Worm (Caenorhabditis elegans) whole organism, L1 larva: Measurements from ENCODE around the gene ZK930.4.

ENCODE experiments used
- C16A3.4 ChIP-seq: fragments of 150-350 bp; optimal IDR thresholded peaks from 2 replicates; lab custom pipeline; 2014; ENCODE audit warnings: missing biosample characterization, missing genetic modification characterization
- C34B4.2 ChIP-seq: sonication (generic microtip); optimal IDR thresholded peaks from 2 replicates; lab custom pipeline; 2017; ENCODE audit warnings: mild to moderate bottlenecking, missing genetic modification characterization, missing compliant biosample characterization
- F16B12.6 ChIP-seq: fragments of 150-350 bp; optimal IDR thresholded peaks from 2 replicates; lab custom pipeline; 2014; ENCODE audit warnings: missing biosample characterization, missing genetic modification characterization
- Y116A8C.19 ChIP-seq: sonication (generic microtip); optimal IDR thresholded peaks from 2 replicates; lab custom pipeline; 2016; ENCODE audit warnings: missing compliant biosample characterization, missing genetic modification characterization, borderline replicate concordance
- aly-2 ChIP-seq: fragments of 150-350 bp; optimal IDR thresholded peaks from 2 replicates; lab custom pipeline; 2014; ENCODE audit warnings: missing biosample characterization, missing genetic modification characterization
- blmp-1 ChIP-seq: fragments of 150-350 bp; optimal IDR thresholded peaks from 2 replicates; lab custom pipeline; 2014; ENCODE audit warnings: missing biosample characterization, missing genetic modification characterization
- ceh-63 ChIP-seq: fragments of 200-800 bp; sonication (Bioruptor generic); optimal IDR thresholded peaks from 2 replicates; lab custom pipeline; 2018; ENCODE audit warnings: mild to moderate bottlenecking, missing genetic modification characterization, missing compliant biosample characterization
- ceh-8 ChIP-seq: fragments of 200-800 bp; sonication (Bioruptor generic); optimal IDR thresholded peaks from 2 replicates; lab custom pipeline; 2018; ENCODE audit warnings: mild to moderate bottlenecking, missing genetic modification characterization, moderate library complexity, missing compliant biosample characterization
- ceh-90 ChIP-seq: sonication (generic microtip); optimal IDR thresholded peaks from 2 replicates; lab custom pipeline; 2016; ENCODE audit warnings: missing genetic modification characterization, missing compliant biosample characterization
- dpl-1 ChIP-seq, 3 experiments: fragments of 150-350 bp in 2 of 3; sonication (generic microtip) in 1 of 3; optimal IDR thresholded peaks; 2 replicates each; lab custom pipeline; 2014 to 2017; ENCODE audit warnings: missing biosample characterization in 3 of 3, missing genetic modification characterization in 3 of 3, missing genetic modification reagents in 3 of 3
- dsc-1 ChIP-seq: sonication (generic microtip); optimal IDR thresholded peaks from 2 replicates; lab custom pipeline; 2016; ENCODE audit warnings: mild to moderate bottlenecking, missing genetic modification characterization, missing compliant biosample characterization
- efl-1 ChIP-seq, 4 experiments: fragments of 150-350 bp; optimal IDR thresholded peaks in 3 of 4; peaks in 1 of 4; 1 replicate in 1 of 4; 2 replicates in 3 of 4; lab custom pipeline; 2014; ENCODE audit warnings: missing biosample characterization in 2 of 4, missing genetic modification characterization in 2 of 4, missing genetic modification reagents in 2 of 4
- efl-3 ChIP-seq: fragments of 200-800 bp; sonication (Bioruptor generic); optimal IDR thresholded peaks from 2 replicates; lab custom pipeline; 2018; ENCODE audit warnings: mild to moderate bottlenecking, missing genetic modification characterization, missing compliant biosample characterization
- ets-5 ChIP-seq: fragments of 200-800 bp; sonication (Bioruptor generic); IDR thresholded peaks from 2 replicates; pipeline ENCODE4 v1.3.6; 2022; ENCODE audit warnings: missing genetic modification characterization, missing compliant biosample characterization
- fos-1 ChIP-seq: fragments of 150-350 bp; optimal IDR thresholded peaks from 2 replicates; lab custom pipeline; 2014; ENCODE audit warnings: missing biosample characterization, missing genetic modification characterization
- hlh-17 ChIP-seq: fragments of 200-800 bp; sonication (Bioruptor generic); optimal IDR thresholded peaks from 2 replicates; lab custom pipeline; 2018; ENCODE audit warnings: missing genetic modification characterization, mild to moderate bottlenecking, missing compliant biosample characterization, moderate library complexity, borderline replicate concordance
- hlh-4 ChIP-seq: sonication (generic microtip); optimal IDR thresholded peaks from 2 replicates; lab custom pipeline; 2016; ENCODE audit warnings: mild to moderate bottlenecking, missing genetic modification characterization, missing compliant biosample characterization
- hpl-2 ChIP-seq: fragments of 150-350 bp; optimal IDR thresholded peaks from 2 replicates; lab custom pipeline; 2014; ENCODE audit warnings: missing biosample characterization, missing genetic modification reagents, missing genetic modification characterization
- lin-14 ChIP-seq: fragments of 200-800 bp; sonication (Bioruptor generic); optimal IDR thresholded peaks from 2 replicates; lab custom pipeline; 2018; ENCODE audit warnings: mild to moderate bottlenecking, missing genetic modification characterization, moderate library complexity, missing compliant biosample characterization
- lin-35 ChIP-seq, 2 experiments: fragments of 150-350 bp; optimal IDR thresholded peaks; 2 replicates each; lab custom pipeline; 2014; ENCODE audit warnings: missing biosample characterization in 2 of 2, missing genetic modification characterization in 2 of 2, missing genetic modification reagents in 2 of 2
- lsy-2 ChIP-seq, 2 experiments: fragments of 150-350 bp; optimal IDR thresholded peaks; 2 replicates each; lab custom pipeline; 2014; ENCODE audit warnings: missing biosample characterization in 2 of 2, missing genetic modification characterization in 2 of 2
- mab-9 ChIP-seq: fragments of 200-800 bp; sonication (Bioruptor generic); IDR thresholded peaks from 2 replicates; pipeline ENCODE4 v1.3.6; 2022; ENCODE audit warnings: missing genetic modification reagents, missing genetic modification characterization, missing compliant biosample characterization
- mdl-1 ChIP-seq, 2 experiments: fragments of 150-350 bp; optimal IDR thresholded peaks; 2 replicates each; lab custom pipeline; 2014 to 2017; ENCODE audit warnings: missing biosample characterization in 2 of 2, missing genetic modification characterization in 2 of 2, inconsistent platforms in 1 of 2
- mef-2 ChIP-seq: fragments of 150-350 bp; optimal IDR thresholded peaks from 2 replicates; lab custom pipeline; 2014; ENCODE audit warnings: missing biosample characterization, missing genetic modification characterization
- nhr-11 ChIP-seq: fragments of 150-350 bp; optimal IDR thresholded peaks from 2 replicates; lab custom pipeline; 2014; ENCODE audit warnings: missing biosample characterization, missing genetic modification characterization
- nhr-12 ChIP-seq: sonication (generic microtip); optimal IDR thresholded peaks from 2 replicates; lab custom pipeline; 2017; ENCODE audit warnings: missing biosample characterization, missing genetic modification characterization
- nhr-19 ChIP-seq: fragments of 200-800 bp; sonication (Bioruptor generic); conservative IDR thresholded peaks from 2 replicates; pipeline ENCODE4 v1.3.6; 2022; ENCODE audit warnings: missing genetic modification characterization, missing compliant biosample characterization
- nhr-20 ChIP-seq: sonication (generic microtip); optimal IDR thresholded peaks from 2 replicates; lab custom pipeline; 2016; ENCODE audit warnings: mild to moderate bottlenecking, missing genetic modification characterization, missing compliant biosample characterization
- nhr-47 ChIP-seq: sonication (generic microtip); optimal IDR thresholded peaks from 2 replicates; lab custom pipeline; 2016; ENCODE audit warnings: mild to moderate bottlenecking, missing genetic modification characterization, moderate library complexity, missing compliant biosample characterization
- nhr-84 ChIP-seq: sonication (generic microtip); optimal IDR thresholded peaks from 2 replicates; lab custom pipeline; 2017; ENCODE audit warnings: missing biosample characterization, missing genetic modification characterization
- nhr-85 ChIP-seq: sonication (generic microtip); peaks from one replicate; lab custom pipeline; 2016; ENCODE audit warnings: missing genetic modification characterization, inconsistent platforms, missing compliant biosample characterization
- nhr-90 ChIP-seq: sonication (generic microtip); optimal IDR thresholded peaks from 2 replicates; lab custom pipeline; 2016; ENCODE audit warnings: mild to moderate bottlenecking, missing genetic modification characterization, missing compliant biosample characterization; ENCODE audit not compliant: poor library complexity
- pag-3 ChIP-seq: sonication (generic microtip); optimal IDR thresholded peaks from 2 replicates; lab custom pipeline; 2017; ENCODE audit warnings: missing genetic modification characterization, mild to moderate bottlenecking, missing compliant biosample characterization, antibody characterized with exemption, borderline replicate concordance; ENCODE audit not compliant: insufficient read depth
- rnt-1 ChIP-seq: sonication (generic microtip); optimal IDR thresholded peaks from 2 replicates; lab custom pipeline; 2016; ENCODE audit warnings: mild to moderate bottlenecking, missing genetic modification characterization, moderate library complexity, missing compliant biosample characterization
- sox-4 ChIP-seq: sonication (generic microtip); optimal IDR thresholded peaks from 2 replicates; lab custom pipeline; 2016; ENCODE audit warnings: missing genetic modification characterization, missing compliant biosample characterization
- sptf-1 ChIP-seq: fragments of 150-350 bp; optimal IDR thresholded peaks from 2 replicates; lab custom pipeline; 2014; ENCODE audit warnings: missing biosample characterization, missing genetic modification characterization
- swsn-7 ChIP-seq: sonication (generic microtip); optimal IDR thresholded peaks from 2 replicates; lab custom pipeline; 2016; ENCODE audit warnings: missing genetic modification characterization, missing compliant biosample characterization
- tbx-2 ChIP-seq: sonication (generic microtip); optimal IDR thresholded peaks from 2 replicates; lab custom pipeline; 2016; ENCODE audit warnings: missing genetic modification characterization, missing compliant biosample characterization
- tlp-1 ChIP-seq: fragments of 150-350 bp; optimal IDR thresholded peaks from 2 replicates; lab custom pipeline; 2014; ENCODE audit warnings: missing biosample characterization, missing genetic modification characterization
- unc-30 ChIP-seq: sonication (generic microtip); optimal IDR thresholded peaks from 2 replicates; lab custom pipeline; 2017; ENCODE audit warnings: missing biosample characterization, missing genetic modification characterization
- unc-86 ChIP-seq: sonication (generic microtip); optimal IDR thresholded peaks from 2 replicates; lab custom pipeline; 2016; ENCODE audit warnings: missing genetic modification characterization, missing compliant biosample characterization
- unc-98 ChIP-seq: fragments of 200-800 bp; sonication (Bioruptor generic); IDR thresholded peaks from 2 replicates; pipeline ENCODE4 v1.3.6; 2022; ENCODE audit warnings: missing genetic modification characterization, missing compliant biosample characterization
- vab-15 ChIP-seq: sonication (generic microtip); optimal IDR thresholded peaks from 2 replicates; lab custom pipeline; 2017; ENCODE audit warnings: missing genotype, mild to moderate bottlenecking, missing genetic modification characterization, missing compliant biosample characterization
- xbp-1 ChIP-seq: sonication (generic microtip); optimal IDR thresholded peaks from 2 replicates; lab custom pipeline; 2016; ENCODE audit warnings: missing genetic modification characterization, missing compliant biosample characterization
- zag-1 ChIP-seq: fragments of 150-350 bp; optimal IDR thresholded peaks from 2 replicates; lab custom pipeline; 2014; ENCODE audit warnings: missing biosample characterization, missing genetic modification characterization
- ztf-11 ChIP-seq, 2 experiments: sonication (generic microtip); optimal IDR thresholded peaks; 2 replicates each; lab custom pipeline; 2016 to 2017; ENCODE audit warnings: missing genetic modification characterization in 2 of 2, missing biosample characterization in 1 of 2, missing compliant biosample characterization in 1 of 2

ZK930.4 gene

ce11 chrII:11887724-11888123 is 18.6 kb upstream of the ZK930.4 start:
- no peak for TF ChIP-seq hpl-2 (GFP tag; lab: Kevin White, UChicago)
- peak; percentile 45 for TF ChIP-seq unc-86 (tag; lab: Kevin White, UChicago)
- TF ChIP-seq efl-1 (optimal IDR thresholded peaks at IDR 0.05; lab: Kevin White, UChicago): no peak
- peak in 1 of 2 experiments; percentile 17 for TF ChIP-seq efl-1 (GFP tag; optimal IDR thresholded peaks at IDR 0.05 in 1 of 2; lab: Kevin White, UChicago)
- TF ChIP-seq tbx-2 (tag; lab: Kevin White, UChicago): peak; percentile 25
- TF ChIP-seq ztf-11 (tag; optimal IDR thresholded peaks at IDR 0.05; lab: Kevin White, UChicago): peak in 1 of 2 experiments; percentile 86
- no peak for TF ChIP-seq nhr-12 (tag; lab: Kevin White, UChicago)

ce11 chrII:11888150-11888549 is 18.2 kb upstream of the ZK930.4 start:
- peak; percentile 27 for TF ChIP-seq lin-14 (GFP tag; lab: Kevin White, UChicago)
- no peak for TF ChIP-seq tlp-1 (tag; lab: Kevin White, UChicago)
- TF ChIP-seq nhr-85 (tag; lab: Kevin White, UChicago): peak; percentile 69

DNA sequence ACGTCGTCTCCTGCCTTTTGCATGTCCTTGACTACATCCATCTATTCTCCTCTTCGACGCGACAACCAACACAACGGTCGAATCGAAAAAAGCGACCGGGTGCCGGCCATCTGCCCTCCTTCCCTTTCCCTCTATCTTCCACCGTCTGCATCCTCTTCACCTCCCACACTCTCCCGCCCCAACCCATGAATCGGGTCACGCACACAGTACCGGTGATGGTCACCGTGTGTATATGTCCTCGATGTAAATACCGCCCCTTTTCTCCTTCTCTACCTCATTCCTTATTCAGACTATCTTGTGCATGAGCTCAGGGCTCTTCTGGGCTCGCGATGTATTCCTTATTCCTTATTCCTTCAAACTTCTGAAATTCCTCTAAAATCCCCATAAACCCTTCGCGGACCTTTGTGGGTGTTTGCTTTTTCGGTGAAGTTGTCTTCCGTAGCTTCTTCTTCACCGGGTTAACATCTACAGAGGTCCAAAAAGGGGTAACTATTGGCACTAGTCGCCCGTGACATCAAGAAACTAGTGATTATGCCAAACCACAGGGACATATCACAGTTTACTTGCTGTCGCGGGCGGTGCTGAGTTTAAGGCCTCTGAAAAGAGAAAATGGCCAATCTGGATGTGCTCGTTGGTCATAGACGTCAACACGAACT is 16.8 kb upstream of the ZK930.4 start:
- TF ChIP-seq pag-3 (tag; lab: Kevin White, UChicago): no peak
- peak; percentile 2 for TF ChIP-seq tbx-2 (tag; lab: Kevin White, UChicago)
- TF ChIP-seq lsy-2 (tag; optimal IDR thresholded peaks at IDR 0.05; lab: Kevin White, UChicago): peak in 1 of 2 experiments; percentile 30
- TF ChIP-seq mdl-1 (tag; optimal IDR thresholded peaks at IDR 0.05; lab: Kevin White, UChicago): no peak
- TF ChIP-seq sox-4 (tag; lab: Kevin White, UChicago): no peak
- TF ChIP-seq Y116A8C.19 (tag; lab: Kevin White, UChicago): no peak
- TF ChIP-seq nhr-11 (tag; lab: Kevin White, UChicago): no peak
- no peak for TF ChIP-seq vab-15
- no peak for TF ChIP-seq hlh-4 (tag; lab: Kevin White, UChicago)
- TF ChIP-seq efl-3 (GFP tag; lab: Kevin White, UChicago): no peak
- TF ChIP-seq zag-1 (tag; lab: Kevin White, UChicago): no peak
- TF ChIP-seq ceh-63: no peak
- TF ChIP-seq nhr-20: peak; percentile 54
- peak; percentile 24 for TF ChIP-seq rnt-1
- TF ChIP-seq dsc-1 (tag; lab: Kevin White, UChicago): no peak
- no peak for TF ChIP-seq nhr-84 (tag; lab: Kevin White, UChicago)
- no peak for TF ChIP-seq hlh-17
- TF ChIP-seq F16B12.6 (tag; lab: Kevin White, UChicago): no peak
- no peak for TF ChIP-seq lin-14 (GFP tag; lab: Kevin White, UChicago)
- no peak for TF ChIP-seq mab-9
- TF ChIP-seq aly-2 (tag; lab: Kevin White, UChicago): no peak
- TF ChIP-seq fos-1: no peak
- no peak for TF ChIP-seq unc-86 (tag; lab: Kevin White, UChicago)
- no peak for TF ChIP-seq xbp-1 (tag; lab: Kevin White, UChicago)
- TF ChIP-seq swsn-7 (tag; lab: Kevin White, UChicago): peak; percentile 18
- peak; percentile 33 for TF ChIP-seq nhr-90 (tag; lab: Kevin White, UChicago)
- TF ChIP-seq mef-2 (tag; lab: Kevin White, UChicago): no peak
- no peak for TF ChIP-seq ceh-8 (GFP tag; lab: Kevin White, UChicago)
- TF ChIP-seq unc-30 (tag; lab: Kevin White, UChicago): no peak
- no peak for TF ChIP-seq unc-98
- 0 out of 2 replicates have a peak, but pooled peaks have one; percentile 7 for TF ChIP-seq nhr-19 (GFP tag; lab: Robert Waterston, UW)
- peak in 1 of 2 experiments; percentile 43 for TF ChIP-seq lin-35 (GFP tag; optimal IDR thresholded peaks at IDR 0.05; lab: Kevin White, UChicago)
- TF ChIP-seq sptf-1 (tag; lab: Kevin White, UChicago): no peak
- TF ChIP-seq dpl-1 (GFP tag; optimal IDR thresholded peaks at IDR 0.05; lab: Kevin White, UChicago): peak in 2 of 3 experiments; percentile 10 to 13
- TF ChIP-seq ceh-90: no peak
- peak; percentile 26 for TF ChIP-seq C16A3.4
- TF ChIP-seq blmp-1 (tag; lab: Kevin White, UChicago): peak; percentile 83
- TF ChIP-seq C34B4.2 (tag; lab: Kevin White, UChicago): no peak
- no peak for TF ChIP-seq nhr-47
- no peak for TF ChIP-seq efl-1 (optimal IDR thresholded peaks at IDR 0.05; lab: Kevin White, UChicago)
- TF ChIP-seq efl-1 (GFP tag; optimal IDR thresholded peaks at IDR 0.05 in 1 of 2; lab: Kevin White, UChicago): peak in 1 of 2 experiments; percentile 92
- no peak for TF ChIP-seq ets-5
